Fruit fly (Drosophila melanogaster): ENCODE results near the gene CG33783.

DNA sequence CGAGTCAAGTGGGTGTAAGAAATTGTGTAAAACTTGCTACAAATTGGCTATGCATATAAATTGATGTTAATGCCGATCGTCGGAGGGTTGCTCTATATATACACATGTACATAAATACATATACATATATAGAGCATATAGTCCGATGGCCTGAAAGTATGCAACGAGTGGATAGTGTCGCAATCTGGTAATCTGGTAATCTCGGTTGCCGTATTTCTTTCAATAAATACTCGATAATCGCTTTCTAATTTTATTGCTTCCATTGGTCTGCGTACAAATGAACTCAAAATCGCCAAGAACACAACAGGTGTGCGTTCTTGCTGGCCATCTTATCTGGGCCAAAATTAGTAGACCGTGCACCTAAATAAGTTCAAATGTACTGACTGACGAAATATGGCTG is 7.2 kb upstream of the CG33783 start:
- TF ChIP-seq CG4707 (GFP tag; optimal IDR thresholded peaks at IDR 0.05) = no peak
- TF ChIP-seq sens-2 (GFP tag; IDR thresholded peaks at IDR 0.05) = no peak
